Fruit fly (Drosophila melanogaster): ENCODE measurements around the gene Atg101.

- TF ChIP-seq corto (GFP tag; optimal IDR thresholded peaks at IDR 0.05) (no peak), psq (GFP tag; optimal IDR thresholded peaks at IDR 0.05) (no peak), h (optimal IDR thresholded peaks at IDR 0.05) (no peak), MBD-R2 (GFP tag; IDR thresholded peaks at IDR 0.05) (no peak), br (optimal IDR thresholded peaks at IDR 0.05) (no peak)
Measured at dm6 chrX:18832371-18832852, 40.9 kb downstream of the Atg101 start, which contains the start of gene Pvf1.
